Worm (Caenorhabditis elegans) whole organism, L1 larva: Measurements from ENCODE around the gene xol-1.

Experiments used
- C34B4.2 ChIP-seq: sonication (generic microtip); optimal IDR thresholded peaks from 2 replicates; lab custom pipeline; 2017; ENCODE audit warnings: mild to moderate bottlenecking, missing genetic modification characterization, missing compliant biosample characterization
- F16B12.6 ChIP-seq: fragments of 150-350 bp; optimal IDR thresholded peaks from 2 replicates; lab custom pipeline; 2014; ENCODE audit warnings: missing biosample characterization, missing genetic modification characterization
- alr-1 ChIP-seq: fragments of 200-800 bp; sonication (Bioruptor generic); optimal IDR thresholded peaks from 2 replicates; lab custom pipeline; 2018; ENCODE audit warnings: borderline replicate concordance, mild to moderate bottlenecking, missing genetic modification characterization, missing compliant biosample characterization
- ama-1 ChIP-seq: fragments of 150-350 bp; optimal IDR thresholded peaks from 2 replicates; lab custom pipeline; 2014
- blmp-1 ChIP-seq: fragments of 150-350 bp; optimal IDR thresholded peaks from 2 replicates; lab custom pipeline; 2014; ENCODE audit warnings: missing biosample characterization, missing genetic modification characterization
- ceh-63 ChIP-seq: fragments of 200-800 bp; sonication (Bioruptor generic); optimal IDR thresholded peaks from 2 replicates; lab custom pipeline; 2018; ENCODE audit warnings: mild to moderate bottlenecking, missing genetic modification characterization, missing compliant biosample characterization
- ceh-88 ChIP-seq: fragments of 200-800 bp; sonication (Bioruptor generic); IDR thresholded peaks from 2 replicates; pipeline ENCODE4 v1.3.6; 2022; ENCODE audit warnings: missing genetic modification characterization, missing compliant biosample characterization
- ceh-90 ChIP-seq: sonication (generic microtip); optimal IDR thresholded peaks from 2 replicates; lab custom pipeline; 2016; ENCODE audit warnings: missing genetic modification characterization, missing compliant biosample characterization
- ces-1 ChIP-seq: fragments of 150-350 bp; optimal IDR thresholded peaks from 2 replicates; lab custom pipeline; 2014; ENCODE audit warnings: missing biosample characterization, missing genetic modification reagents, missing genetic modification characterization
- dpl-1 ChIP-seq, 3 experiments: fragments of 150-350 bp in 2 of 3; sonication (generic microtip) in 1 of 3; optimal IDR thresholded peaks; 2 replicates each; lab custom pipeline; 2014 to 2017; ENCODE audit warnings: missing biosample characterization in 3 of 3, missing genetic modification characterization in 3 of 3, missing genetic modification reagents in 3 of 3
- dsc-1 ChIP-seq: sonication (generic microtip); optimal IDR thresholded peaks from 2 replicates; lab custom pipeline; 2016; ENCODE audit warnings: mild to moderate bottlenecking, missing genetic modification characterization, missing compliant biosample characterization
- efl-1 ChIP-seq, 4 experiments: fragments of 150-350 bp; optimal IDR thresholded peaks in 3 of 4; peaks in 1 of 4; 1 replicate in 1 of 4; 2 replicates in 3 of 4; lab custom pipeline; 2014; ENCODE audit warnings: missing biosample characterization in 2 of 4, missing genetic modification characterization in 2 of 4, missing genetic modification reagents in 2 of 4
- egl-13 ChIP-seq: sonication (generic microtip); optimal IDR thresholded peaks from 2 replicates; lab custom pipeline; 2016; ENCODE audit warnings: missing genotype, missing genetic modification reagents, missing genetic modification characterization, missing compliant biosample characterization
- egl-27 ChIP-seq, 2 experiments: fragments of 150-350 bp in 1 of 2; sonication (generic microtip); optimal IDR thresholded peaks; 3 replicates each; lab custom pipeline; 2017 to 2018; ENCODE audit warnings: missing biosample characterization in 2 of 2, missing genetic modification characterization in 2 of 2, missing genetic modification reagents in 2 of 2
- elt-2 ChIP-seq: sonication (generic microtip); optimal IDR thresholded peaks from 2 replicates; lab custom pipeline; 2016; ENCODE audit warnings: missing genetic modification characterization, mild to moderate bottlenecking, inconsistent platforms, missing compliant biosample characterization, missing genetic modification reagents
- elt-3 ChIP-seq, 6 experiments: fragments of 150-350 bp in 1 of 6; sonication (generic microtip); optimal IDR thresholded peaks; 2 replicates each; lab custom pipeline; 2017 to 2018; ENCODE audit warnings: missing biosample characterization in 6 of 6, missing genetic modification characterization in 6 of 6, inconsistent platforms in 1 of 6
- fkh-8 ChIP-seq: sonication (generic microtip); optimal IDR thresholded peaks from 2 replicates; lab custom pipeline; 2016; ENCODE audit warnings: mild to moderate bottlenecking, missing genetic modification characterization, missing compliant biosample characterization
- grh-1 ChIP-seq: fragments of 200-800 bp; sonication (Bioruptor generic); IDR thresholded peaks from 2 replicates; pipeline ENCODE4 v1.3.6; 2022; ENCODE audit warnings: missing genetic modification reagents, missing genetic modification characterization, missing compliant biosample characterization
- hlh-17 ChIP-seq: fragments of 200-800 bp; sonication (Bioruptor generic); optimal IDR thresholded peaks from 2 replicates; lab custom pipeline; 2018; ENCODE audit warnings: missing genetic modification characterization, mild to moderate bottlenecking, missing compliant biosample characterization, moderate library complexity, borderline replicate concordance
- hlh-4 ChIP-seq: sonication (generic microtip); optimal IDR thresholded peaks from 2 replicates; lab custom pipeline; 2016; ENCODE audit warnings: mild to moderate bottlenecking, missing genetic modification characterization, missing compliant biosample characterization
- jun-1 ChIP-seq: fragments of 150-350 bp; optimal IDR thresholded peaks from 2 replicates; lab custom pipeline; 2014; ENCODE audit warnings: missing biosample characterization, missing genetic modification reagents, missing genetic modification characterization
- lin-14 ChIP-seq: fragments of 200-800 bp; sonication (Bioruptor generic); optimal IDR thresholded peaks from 2 replicates; lab custom pipeline; 2018; ENCODE audit warnings: mild to moderate bottlenecking, missing genetic modification characterization, moderate library complexity, missing compliant biosample characterization
- lin-15B ChIP-seq: fragments of 150-350 bp; sonication (generic microtip); optimal IDR thresholded peaks from 3 replicates; lab custom pipeline; 2014; ENCODE audit warnings: missing biosample characterization, missing genetic modification characterization
- lin-35 ChIP-seq, 2 experiments: fragments of 150-350 bp; optimal IDR thresholded peaks; 2 replicates each; lab custom pipeline; 2014; ENCODE audit warnings: missing biosample characterization in 2 of 2, missing genetic modification characterization in 2 of 2, missing genetic modification reagents in 2 of 2
- lsy-2 ChIP-seq, 2 experiments: fragments of 150-350 bp; optimal IDR thresholded peaks; 2 replicates each; lab custom pipeline; 2014; ENCODE audit warnings: missing biosample characterization in 2 of 2, missing genetic modification characterization in 2 of 2
- mab-9 ChIP-seq: fragments of 200-800 bp; sonication (Bioruptor generic); IDR thresholded peaks from 2 replicates; pipeline ENCODE4 v1.3.6; 2022; ENCODE audit warnings: missing genetic modification reagents, missing genetic modification characterization, missing compliant biosample characterization
- mdl-1 ChIP-seq, 2 experiments: fragments of 150-350 bp; optimal IDR thresholded peaks; 2 replicates each; lab custom pipeline; 2014 to 2017; ENCODE audit warnings: missing biosample characterization in 2 of 2, missing genetic modification characterization in 2 of 2, inconsistent platforms in 1 of 2
- mef-2 ChIP-seq: fragments of 150-350 bp; optimal IDR thresholded peaks from 2 replicates; lab custom pipeline; 2014; ENCODE audit warnings: missing biosample characterization, missing genetic modification characterization
- mep-1 ChIP-seq: fragments of 150-350 bp; optimal IDR thresholded peaks from 2 replicates; lab custom pipeline; 2014; ENCODE audit warnings: missing biosample characterization, missing genetic modification characterization
- nhr-11 ChIP-seq: fragments of 150-350 bp; optimal IDR thresholded peaks from 2 replicates; lab custom pipeline; 2014; ENCODE audit warnings: missing biosample characterization, missing genetic modification characterization
- nhr-47 ChIP-seq: sonication (generic microtip); optimal IDR thresholded peaks from 2 replicates; lab custom pipeline; 2016; ENCODE audit warnings: mild to moderate bottlenecking, missing genetic modification characterization, moderate library complexity, missing compliant biosample characterization
- nhr-71 ChIP-seq: sonication (generic microtip); optimal IDR thresholded peaks from 2 replicates; lab custom pipeline; 2016; ENCODE audit warnings: mild to moderate bottlenecking, missing genetic modification characterization, moderate library complexity, missing compliant biosample characterization
- nhr-85 ChIP-seq: sonication (generic microtip); peaks from one replicate; lab custom pipeline; 2016; ENCODE audit warnings: missing genetic modification characterization, inconsistent platforms, missing compliant biosample characterization
- nhr-90 ChIP-seq: sonication (generic microtip); optimal IDR thresholded peaks from 2 replicates; lab custom pipeline; 2016; ENCODE audit warnings: mild to moderate bottlenecking, missing genetic modification characterization, missing compliant biosample characterization; ENCODE audit not compliant: poor library complexity
- rnt-1 ChIP-seq: sonication (generic microtip); optimal IDR thresholded peaks from 2 replicates; lab custom pipeline; 2016; ENCODE audit warnings: mild to moderate bottlenecking, missing genetic modification characterization, moderate library complexity, missing compliant biosample characterization
- skn-1 ChIP-seq: fragments of 150-350 bp; optimal IDR thresholded peaks from 2 replicates; lab custom pipeline; 2014; ENCODE audit warnings: missing biosample characterization, missing genetic modification characterization
- snu-23 ChIP-seq: sonication (generic microtip); optimal IDR thresholded peaks from 2 replicates; lab custom pipeline; 2016; ENCODE audit warnings: missing genetic modification characterization, missing compliant biosample characterization
- sox-4 ChIP-seq: sonication (generic microtip); optimal IDR thresholded peaks from 2 replicates; lab custom pipeline; 2016; ENCODE audit warnings: missing genetic modification characterization, missing compliant biosample characterization
- sup-37 ChIP-seq: fragments of 200-800 bp; sonication (Bioruptor generic); optimal IDR thresholded peaks from 2 replicates; lab custom pipeline; 2018; ENCODE audit warnings: mild to moderate bottlenecking, missing genetic modification characterization, missing compliant biosample characterization
- swsn-7 ChIP-seq: sonication (generic microtip); optimal IDR thresholded peaks from 2 replicates; lab custom pipeline; 2016; ENCODE audit warnings: missing genetic modification characterization, missing compliant biosample characterization
- unc-62 ChIP-seq: fragments of 150-350 bp; optimal IDR thresholded peaks from 2 replicates; lab custom pipeline; 2014; ENCODE audit warnings: missing biosample characterization, missing genetic modification reagents, missing genetic modification characterization
- xbp-1 ChIP-seq: sonication (generic microtip); optimal IDR thresholded peaks from 2 replicates; lab custom pipeline; 2016; ENCODE audit warnings: missing genetic modification characterization, missing compliant biosample characterization

xol-1 gene

DNA sequence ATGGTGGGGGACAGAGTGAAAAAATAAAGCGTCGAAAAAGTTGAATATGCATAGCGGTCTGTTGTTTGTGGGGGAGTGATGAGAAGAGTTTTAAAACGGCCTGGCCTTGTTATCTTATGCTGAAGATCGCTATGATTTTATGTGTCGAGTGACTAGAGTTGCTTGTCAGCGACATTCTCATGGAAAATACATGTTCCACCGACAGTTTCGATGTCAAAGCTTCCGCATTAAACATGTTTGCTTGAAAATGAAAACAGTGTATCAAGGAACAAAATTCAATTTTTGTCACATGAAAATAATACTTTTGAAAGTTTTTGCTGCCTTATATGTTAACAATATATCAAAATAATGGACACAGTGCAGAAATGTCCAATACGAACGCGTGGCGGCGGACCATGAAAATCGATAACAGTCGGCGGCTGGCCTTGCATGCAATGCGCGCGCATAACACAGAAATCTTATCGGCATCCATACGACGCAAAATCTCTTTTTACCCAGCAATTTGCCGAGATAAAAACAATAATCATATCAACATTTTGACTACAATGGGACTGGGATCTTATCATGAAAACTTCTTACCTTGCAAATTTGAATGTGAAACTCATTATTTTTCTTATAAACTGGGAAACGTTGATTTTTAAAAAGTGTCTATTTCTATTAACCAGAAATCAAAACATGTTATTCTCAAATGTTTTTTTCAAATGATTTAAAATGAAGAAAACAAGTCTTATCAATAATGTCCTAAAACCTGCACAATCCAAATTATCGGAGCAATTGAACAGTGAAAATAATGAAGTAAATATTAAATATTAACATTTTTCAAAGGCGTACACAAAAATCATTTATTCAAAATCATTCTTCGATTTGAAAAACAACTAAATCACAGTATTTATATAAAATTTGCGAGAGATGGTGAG, 45.9 kb downstream of the xol-1 start:
- no peak for TF ChIP-seq sup-37
- peak; percentile 12 for TF ChIP-seq nhr-71 (tag; lab: Kevin White, UChicago)
- TF ChIP-seq nhr-85 (tag; lab: Kevin White, UChicago): peak; percentile 53

ce11 chrX:8088474-8088873, 47.4 kb downstream of the xol-1 start, which contains the start of gene vem-1:
vem-1 (minus strand) TSS chrX:8088574.
- TF ChIP-seq ceh-88 (GFP tag; lab: Robert Waterston, UW) (no peak), nhr-85 (tag; lab: Kevin White, UChicago) (peak; percentile 15), nhr-47 (tag; lab: Kevin White, UChicago) (no peak), alr-1 (tag; lab: Kevin White, UChicago) (no peak), lin-15B (tag; lab: Kevin White, UChicago) (no peak), lsy-2 (tag; optimal IDR thresholded peaks at IDR 0.05; lab: Kevin White, UChicago) (no peak)

ce11 chrX:8089266-8089909, 48.3 kb downstream of the xol-1 start:
- TF ChIP-seq dsc-1 (no peak), elt-3 (tag; optimal IDR thresholded peaks at IDR 0.05; lab: Kevin White, UChicago) (peak in 2 of 6 experiments; percentile 4 to 78), F16B12.6 (tag; lab: Kevin White, UChicago) (peak; percentile 80), hlh-4 (no peak), unc-62 (GFP tag; lab: Kevin White, UChicago) (no peak), dpl-1 (GFP tag; optimal IDR thresholded peaks at IDR 0.05; lab: Kevin White, UChicago) (peak in 1 of 3 experiments; percentile 2), swsn-7 (peak; percentile 9), nhr-71 (tag; lab: Kevin White, UChicago) (peak; percentile 23), grh-1 (GFP tag; lab: Robert Waterston, UW) (peak; percentile 17; the same call in 1 of the 2 replicates), jun-1 (tag; lab: Kevin White, UChicago) (peak; percentile 10), blmp-1 (tag; lab: Kevin White, UChicago) (peak; percentile 44), efl-1 (optimal IDR thresholded peaks at IDR 0.05; lab: Kevin White, UChicago) (no peak), efl-1 (GFP tag; optimal IDR thresholded peaks at IDR 0.05 in 1 of 2; lab: Kevin White, UChicago) (peak; percentile 12 to 69), nhr-47 (tag; lab: Kevin White, UChicago) (no peak), snu-23 (GFP tag; lab: Kevin White, UChicago) (peak; percentile 24), mab-9 (GFP tag; lab: Robert Waterston, UW) (no peak), lin-35 (GFP tag; optimal IDR thresholded peaks at IDR 0.05; lab: Kevin White, UChicago) (peak in 1 of 2 experiments; percentile 15), rnt-1 (peak; percentile 22), hlh-17 (GFP tag; lab: Kevin White, UChicago) (no peak), mep-1 (tag; lab: Kevin White, UChicago) (peak; percentile 65), elt-2 (tag; lab: Kevin White, UChicago) (peak; percentile 16), egl-27 (tag; optimal IDR thresholded peaks at IDR 0.05; lab: Kevin White, UChicago) (no peak), lin-14 (peak; percentile 43), nhr-90 (tag; lab: Kevin White, UChicago) (peak; percentile 15)

- no peak for TF ChIP-seq F16B12.6 (tag; lab: Kevin White, UChicago)
- no peak for TF ChIP-seq C34B4.2 (tag; lab: Kevin White, UChicago)
- peak; percentile 81 for TF ChIP-seq sox-4 (tag; lab: Kevin White, UChicago)
- no peak for TF ChIP-seq grh-1 (GFP tag; lab: Robert Waterston, UW)
- no peak for TF ChIP-seq mef-2 (tag; lab: Kevin White, UChicago)
- TF ChIP-seq rnt-1: peak; percentile 11
- no peak for TF ChIP-seq alr-1 (tag; lab: Kevin White, UChicago)
- peak; percentile 31 for TF ChIP-seq nhr-11 (tag; lab: Kevin White, UChicago)
- TF ChIP-seq ceh-63 (GFP tag; lab: Kevin White, UChicago): no peak
- TF ChIP-seq mdl-1 (tag; optimal IDR thresholded peaks at IDR 0.05; lab: Kevin White, UChicago): peak in 1 of 2 experiments; percentile 37
- TF ChIP-seq fkh-8: peak; percentile 88
- TF ChIP-seq ceh-90 (tag; lab: Kevin White, UChicago): no peak
- TF ChIP-seq egl-13 (tag; lab: Kevin White, UChicago): no peak
- no peak for TF ChIP-seq ama-1 (lab: Kevin White, UChicago)
- peak; percentile 17 for TF ChIP-seq xbp-1 (tag; lab: Kevin White, UChicago)
- no peak for TF ChIP-seq skn-1 (tag; lab: Kevin White, UChicago)
- TF ChIP-seq blmp-1 (tag; lab: Kevin White, UChicago): peak; percentile 71
- peak; percentile 69 for TF ChIP-seq lin-14
- TF ChIP-seq ces-1 (GFP tag; lab: Kevin White, UChicago): no peak
Measured at ce11 chrX:8089916-8090315, 48.8 kb downstream of the xol-1 start.
